Fruit fly (Drosophila melanogaster): Measurements from ENCODE around the gene wac.

Gene wac

dm6 chr3L:264378-265151 is 6.6 kb downstream of the wac start, which contains the start of the genes Tudor-SN and mRpL17 (continued):
- TF ChIP-seq lov (optimal IDR thresholded peaks at IDR 0.05), result no peak
- TF ChIP-seq lov (GFP tag; IDR thresholded peaks at IDR 0.05), result no peak
- peak; percentile 39 for TF ChIP-seq CG17829 (tag; optimal IDR thresholded peaks at IDR 0.05)
- TF ChIP-seq wor (GFP tag; IDR thresholded peaks at IDR 0.05), result no peak
- no peak for TF ChIP-seq crc (GFP tag; optimal IDR thresholded peaks at IDR 0.05)
- TF ChIP-seq Usf (GFP tag; optimal IDR thresholded peaks at IDR 0.05), result no peak
- no peak for TF ChIP-seq CG14667 (GFP tag; IDR thresholded peaks at IDR 0.05)
- no peak for TF ChIP-seq pum (GFP tag; optimal IDR thresholded peaks at IDR 0.05)
- TF ChIP-seq Neu2 (GFP tag; optimal IDR thresholded peaks at IDR 0.05; ENCODE audit: borderline replicate concordance), result no peak
- no peak for TF ChIP-seq Asciz (GFP tag; optimal IDR thresholded peaks at IDR 0.05)
- no peak for TF ChIP-seq HmgZ (tag; optimal IDR thresholded peaks at IDR 0.05)
- TF ChIP-seq C15 (GFP tag; IDR thresholded peaks at IDR 0.05), result no peak
- no peak for TF ChIP-seq slp2 (GFP tag; optimal IDR thresholded peaks at IDR 0.05)
- no peak for TF ChIP-seq CG4360 (GFP tag; IDR thresholded peaks at IDR 0.05)
- peak; percentile 22 for TF ChIP-seq sd (tag; optimal IDR thresholded peaks at IDR 0.05)
- TF ChIP-seq bigmax (GFP tag; optimal IDR thresholded peaks at IDR 0.05), result peak; percentile 38
- peak; percentile 72 for TF ChIP-seq CG15514 (GFP tag; optimal IDR thresholded peaks at IDR 0.05)
- no peak for TF ChIP-seq gro (GFP tag; optimal IDR thresholded peaks at IDR 0.05)
- TF ChIP-seq Tbp (GFP tag; optimal IDR thresholded peaks at IDR 0.05), result no peak
- TF ChIP-seq CG17359 (tag; optimal IDR thresholded peaks at IDR 0.05), result no peak
- no peak for TF ChIP-seq Atf-2 (GFP tag; optimal IDR thresholded peaks at IDR 0.05)
- TF ChIP-seq CG11560 (tag; IDR thresholded peaks at IDR 0.05), result no peak
- peak; percentile 33 for TF ChIP-seq CG6254 (GFP tag; optimal IDR thresholded peaks at IDR 0.05)
- TF ChIP-seq CG6765 (GFP tag; optimal IDR thresholded peaks at IDR 0.05), result peak; percentile 17
- no peak for TF ChIP-seq prd (optimal IDR thresholded peaks at IDR 0.05)
- TF ChIP-seq prd (GFP tag; IDR thresholded peaks at IDR 0.05), result peak; percentile 42; the same call in 1 of the 3 replicates
- TF ChIP-seq inv (GFP tag; IDR thresholded peaks at IDR 0.05; ENCODE audit: partially characterized antibody), result peak; percentile 98
- no peak for TF ChIP-seq onecut (GFP tag; IDR thresholded peaks at IDR 0.05)
- peak; percentile 14; the same call in 1 of the 2 replicates for TF ChIP-seq Adf1 (GFP tag; IDR thresholded peaks at IDR 0.05)
- no peak for TF ChIP-seq Drgx (GFP tag; IDR thresholded peaks at IDR 0.05)
- no peak for TF ChIP-seq Nf-YA (GFP tag; IDR thresholded peaks at IDR 0.05)
- peak; percentile 28 for TF ChIP-seq odd (GFP tag; optimal IDR thresholded peaks at IDR 0.05)
- TF ChIP-seq CG30431 (GFP tag; optimal IDR thresholded peaks at IDR 0.05), result no peak
- TF ChIP-seq CG4617 (GFP tag; optimal IDR thresholded peaks at IDR 0.05; ENCODE audit: borderline replicate concordance), result no peak
- TF ChIP-seq pzg (GFP tag; optimal IDR thresholded peaks at IDR 0.05), result peak; percentile 49
- no peak for TF ChIP-seq CG10366 (GFP tag; IDR thresholded peaks at IDR 0.05)
- TF ChIP-seq Rfx (GFP tag; IDR thresholded peaks at IDR 0.05), result peak; percentile 66
- peak; percentile 40 for TF ChIP-seq CG15696 (tag; optimal IDR thresholded peaks at IDR 0.05)
- TF ChIP-seq CG8281 (tag; optimal IDR thresholded peaks at IDR 0.05), result no peak
- TF ChIP-seq vnd (GFP tag; IDR thresholded peaks at IDR 0.05; ENCODE audit: partially characterized antibody), result peak; percentile 98
- TF ChIP-seq kay (GFP tag; optimal IDR thresholded peaks at IDR 0.05), result peak; percentile 25
- peak; percentile 0 for TF ChIP-seq CG10147 (GFP tag; optimal IDR thresholded peaks at IDR 0.05)
- TF ChIP-seq CG2202 (tag; optimal IDR thresholded peaks at IDR 0.05), result no peak
- peak; percentile 83 for TF ChIP-seq Ets65A (GFP tag)
- TF ChIP-seq CG16813 (GFP tag; IDR thresholded peaks at IDR 0.05; ENCODE audit: partially characterized antibody), result peak; percentile 98
- no peak for TF ChIP-seq CG14441 (GFP tag; IDR thresholded peaks at IDR 0.05)
- TF ChIP-seq CG6791 (GFP tag; IDR thresholded peaks at IDR 0.05; ENCODE audit: partially characterized antibody), result peak; percentile 98
- no peak for TF ChIP-seq NK7.1 (GFP tag; optimal IDR thresholded peaks at IDR 0.05)
- peak; percentile 39 for TF ChIP-seq CG10209 (GFP tag; optimal IDR thresholded peaks at IDR 0.05)
- no peak for TF ChIP-seq CG10543 (GFP tag; optimal IDR thresholded peaks at IDR 0.05)

All from whole organism, embryonic.